Fruit fly (Drosophila melanogaster): ENCODE data around the gene Gr22f.

DNA sequence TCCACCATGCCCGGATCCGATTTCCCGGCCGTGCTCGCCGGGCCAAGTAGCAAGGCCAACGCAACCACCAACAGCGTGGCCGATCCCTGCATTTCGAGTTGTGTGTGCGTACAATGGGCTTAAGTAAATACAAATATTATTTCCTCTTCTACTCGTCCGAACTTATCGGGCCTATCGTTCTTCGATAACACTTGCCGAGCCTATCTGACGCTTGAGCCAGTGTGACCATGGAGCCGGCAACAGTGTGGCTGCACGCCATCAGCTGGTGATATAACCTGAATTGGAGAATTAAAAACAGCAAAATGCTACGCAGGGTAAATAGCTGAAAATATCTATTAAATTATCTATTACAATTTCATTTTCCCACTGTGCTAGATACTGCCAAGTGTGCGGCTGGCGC lies 46.0 kb downstream of the Gr22f start, which contains the start of the genes CG17660 and mRpL48:
- TF ChIP-seq Myc (optimal IDR thresholded peaks at IDR 0.05): no peak
- TF ChIP-seq h (optimal IDR thresholded peaks at IDR 0.05): no peak
- no peak for TF ChIP-seq psq (optimal IDR thresholded peaks at IDR 0.05)

All from Kc167 (cell line).